Fruit fly (Drosophila melanogaster) whole organism, pupa: ENCODE data around the gene Syt1.

Experiments
- CG13204 ChIP-seq: fragments of 200-800 bp; sonication (Bioruptor generic); optimal IDR thresholded peaks from 2 replicates; lab custom pipeline; 2018; ENCODE audit warnings: missing biosample characterization, mild to moderate bottlenecking, missing genetic modification characterization, moderate library complexity
- CG14655 ChIP-seq: fragments of 200-800 bp; sonication (Bioruptor generic); optimal IDR thresholded peaks from 3 replicates; lab custom pipeline; 2017; ENCODE audit warnings: mild to moderate bottlenecking, missing biosample characterization, missing genetic modification reagents, missing genetic modification characterization
- CG34367 ChIP-seq: fragments of 200-800 bp; sonication (Bioruptor generic); optimal IDR thresholded peaks from 2 replicates; lab custom pipeline; 2018; ENCODE audit warnings: missing biosample characterization, mild to moderate bottlenecking, missing genetic modification characterization
- CG4496 ChIP-seq: fragments of 200-800 bp; sonication (Bioruptor generic); IDR thresholded peaks from 3 replicates; pipeline ENCODE4 v1.3.6; 2022; ENCODE audit warnings: missing biosample characterization, missing genetic modification characterization
- CG8159 ChIP-seq: fragments of 200-800 bp; sonication (Bioruptor generic); optimal IDR thresholded peaks from 3 replicates; lab custom pipeline; 2018; ENCODE audit warnings: missing biosample characterization, mild to moderate bottlenecking, missing genetic modification characterization, moderate library complexity
- CG8301 ChIP-seq: fragments of 200-800 bp; sonication (Bioruptor generic); optimal IDR thresholded peaks from 2 replicates; lab custom pipeline; 2018; ENCODE audit warnings: missing biosample characterization, mild to moderate bottlenecking, missing genetic modification characterization
- EcR ChIP-seq: fragments of 200-800 bp; sonication (Bioruptor generic); optimal IDR thresholded peaks from 3 replicates; lab custom pipeline; 2019; ENCODE audit warnings: missing biosample characterization, missing genetic modification characterization, mild to moderate bottlenecking, moderate library complexity, missing genetic modification reagents
- Pif1A ChIP-seq: fragments of 200-800 bp; sonication (Bioruptor generic); optimal IDR thresholded peaks from 3 replicates; lab custom pipeline; 2016; ENCODE audit warnings: missing biosample characterization, missing genetic modification characterization
- Pif1B ChIP-seq: fragments of 200-800 bp; sonication (Bioruptor generic); optimal IDR thresholded peaks from 3 replicates; lab custom pipeline; 2016; ENCODE audit warnings: missing biosample characterization, missing genetic modification characterization
- Snoo ChIP-seq: fragments of 200-800 bp; sonication (Bioruptor generic); optimal IDR thresholded peaks from 3 replicates; lab custom pipeline; 2017; ENCODE audit warnings: missing biosample characterization, mild to moderate bottlenecking, missing genetic modification characterization, inconsistent platforms
- rn ChIP-seq: fragments of 200-800 bp; sonication (Bioruptor generic); IDR thresholded peaks from 2 replicates; pipeline ENCODE4 v1.3.6; 2022; ENCODE audit warnings: missing biosample characterization, missing genetic modification characterization

Syt1 gene

DNA sequence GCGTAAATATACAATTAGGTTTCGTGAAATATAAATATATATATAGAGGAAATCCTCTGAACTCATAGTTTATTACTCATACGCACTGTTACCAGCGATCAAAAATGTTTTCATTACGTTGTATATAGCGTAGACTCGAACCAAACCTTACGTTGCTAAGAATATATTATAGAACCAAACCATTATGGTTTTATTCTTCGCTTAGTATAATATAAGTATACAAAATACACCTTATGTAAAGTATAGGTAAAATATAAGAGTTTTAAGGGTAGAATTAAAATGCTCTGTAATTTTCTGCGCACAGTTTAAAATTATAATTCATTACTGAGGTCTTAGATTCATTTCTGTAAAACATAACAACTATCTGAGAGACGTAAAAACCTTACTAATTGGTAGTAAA lies 75.3 kb downstream of the Syt1 start:
- TF ChIP-seq CG4496 (GFP tag; lab: Robert Waterston, UW) (no peak), EcR (no peak), CG13204 (GFP tag; lab: Kevin White, UChicago) (no peak), CG14655 (GFP tag; lab: Kevin White, UChicago) (no peak), CG8301 (tag; lab: Kevin White, UChicago) (no peak), rn (GFP tag; lab: Robert Waterston, UW) (no peak), CG34367 (tag; lab: Kevin White, UChicago) (no peak), Pif1A (GFP tag; lab: Kevin White, UChicago) (no peak), Pif1B (GFP tag; lab: Kevin White, UChicago) (no peak)

- TF ChIP-seq Snoo (tag; lab: Kevin White, UChicago) = no peak
- peak; percentile 28; the same call in 1 of the 3 replicates for TF ChIP-seq CG4496 (GFP tag; lab: Robert Waterston, UW)
- TF ChIP-seq CG8159 = no peak
Measured at dm6 chr2L:2723100-2723499, 76.7 kb downstream of the Syt1 start.
